Fruit fly (Drosophila melanogaster): Measurements from ENCODE around the gene heca.

Gene heca

DNA sequence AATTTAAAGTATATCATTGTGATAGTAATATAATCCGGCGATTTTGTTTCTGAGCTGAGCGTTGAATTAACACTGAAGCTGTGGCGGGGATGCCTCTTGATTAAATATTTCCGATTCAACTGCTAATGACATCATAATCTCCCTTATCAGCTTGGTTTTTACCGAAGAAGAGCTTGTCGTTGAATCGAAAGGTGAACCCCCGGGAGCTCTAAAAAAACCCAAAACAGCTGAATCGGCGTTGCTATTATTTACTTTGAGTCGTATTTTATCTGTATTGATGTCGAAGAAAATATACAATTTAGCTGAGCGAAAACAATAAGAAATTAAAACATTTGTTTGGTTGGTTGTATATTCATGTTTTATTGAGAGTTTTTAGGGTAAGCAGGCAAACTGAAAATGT is 141.5 kb downstream of the heca start:
- TF ChIP-seq CG8281 (tag; optimal IDR thresholded peaks at IDR 0.05) (no peak), run (tag; optimal IDR thresholded peaks at IDR 0.05) (no peak), phol (tag; optimal IDR thresholded peaks at IDR 0.05) (no peak), Oaz (GFP tag; IDR thresholded peaks at IDR 0.05) (no peak), CG11456 (GFP tag; IDR thresholded peaks at IDR 0.05) (no peak), chif (GFP tag; optimal IDR thresholded peaks at IDR 0.05) (no peak), Adf1 (GFP tag; IDR thresholded peaks at IDR 0.05) (no peak), so (GFP tag; IDR thresholded peaks at IDR 0.05) (no peak), zfh2 (GFP tag; optimal IDR thresholded peaks at IDR 0.05) (no peak), peb (GFP tag; IDR thresholded peaks at IDR 0.05) (no peak), Vsx1 (GFP tag; optimal IDR thresholded peaks at IDR 0.05) (no peak), grn (GFP tag; optimal IDR thresholded peaks at IDR 0.05) (no peak), CG2678 (tag; optimal IDR thresholded peaks at IDR 0.05) (no peak), gsb-n (tag; optimal IDR thresholded peaks at IDR 0.05) (no peak), Hr78 (GFP tag; optimal IDR thresholded peaks at IDR 0.05) (no peak)
